Fruit fly (Drosophila melanogaster) whole organism, wandering third instar larva: ENCODE measurements around the gene CG43219.

ENCODE experiments used
- Dif ChIP-seq: fragments of 200-275, 200-300 bp; sonication (Bioruptor generic); optimal IDR thresholded peaks from 2 replicates; lab custom pipeline; 2018; ENCODE audit warnings: missing biosample characterization, missing genetic modification characterization; ENCODE audit not compliant: partially characterized antibody
- Hr83 ChIP-seq: fragments of 200-300 bp; sonication (Bioruptor generic); optimal IDR thresholded peaks from 2 replicates; lab custom pipeline; 2016; ENCODE audit warnings: missing biosample characterization, mild to moderate bottlenecking, missing genetic modification characterization, moderate library complexity; ENCODE audit not compliant: poor library complexity, severe bottlenecking
- Jra ChIP-seq: sonication (Bioruptor generic); optimal IDR thresholded peaks from 2 replicates; lab custom pipeline; 2016; ENCODE audit warnings: missing biosample characterization, missing genetic modification characterization
- Myc ChIP-seq: fragments of >200 bp; optimal IDR thresholded peaks from 2 replicates; lab custom pipeline; 2017
- OdsH ChIP-seq: fragments of 200-800 bp; sonication (Bioruptor generic); optimal IDR thresholded peaks from 2 replicates; lab custom pipeline; 2016; ENCODE audit warnings: missing biosample characterization, mild to moderate bottlenecking, missing genetic modification characterization
- h ChIP-seq: fragments of 200-800 bp; sonication (Bioruptor generic); optimal IDR thresholded peaks from 3 replicates; lab custom pipeline; 2016; ENCODE audit warnings: missing biosample characterization, mild to moderate bottlenecking, missing genetic modification characterization
- lola ChIP-seq: fragments of >200 bp; optimal IDR thresholded peaks from 2 replicates; lab custom pipeline; 2017; ENCODE audit warnings: missing biosample characterization, missing genetic modification characterization
- usp ChIP-seq: fragments of >200 bp; optimal IDR thresholded peaks from 2 replicates; lab custom pipeline; 2017; ENCODE audit warnings: missing biosample characterization, missing genetic modification characterization

dm6 chr3L:21219160-21219559 is 1.0 kb upstream of the CG43219 start:
- TF ChIP-seq Dif (GFP tag; lab: Kevin White, UChicago) = no peak
- TF ChIP-seq Jra (GFP tag; lab: Kevin White, UChicago) = no peak
- no peak for TF ChIP-seq usp (GFP tag; lab: Kevin White, UChicago)
- no peak for TF ChIP-seq Myc (lab: Kevin White, UChicago)
- no peak for TF ChIP-seq OdsH (GFP tag; lab: Kevin White, UChicago)
- no peak for TF ChIP-seq h (GFP tag; lab: Kevin White, UChicago)
- TF ChIP-seq Hr83 = no peak
- no peak for TF ChIP-seq lola (GFP tag; lab: Kevin White, UChicago)
